Fruit fly (Drosophila melanogaster) whole organism, embryonic: ENCODE measurements around the gene Cdc7.

ENCODE experiments used
- Awh ChIP-seq: fragments of 200-800 bp; sonication (Bioruptor generic); IDR thresholded peaks from 2 replicates; pipeline ENCODE4, ENCODE4 v1.3.6; 2022; ENCODE audit warnings: missing biosample characterization, missing genetic modification characterization
- CG10147 ChIP-seq: fragments of 200-800 bp; sonication (Bioruptor generic); optimal IDR thresholded peaks from 2 replicates; lab custom pipeline; 2019; ENCODE audit warnings: missing biosample characterization, mild to moderate bottlenecking, missing genetic modification characterization, moderate library complexity
- CG11398 ChIP-seq: fragments of 200-800 bp; sonication (Bioruptor generic); optimal IDR thresholded peaks from 2 replicates; lab custom pipeline; 2016; ENCODE audit warnings: missing biosample characterization, missing genetic modification characterization
- CG11504 ChIP-seq: fragments of 200-800 bp; sonication (Bioruptor generic); optimal IDR thresholded peaks from 3 replicates; lab custom pipeline; 2019; ENCODE audit warnings: missing biosample characterization, mild to moderate bottlenecking, missing genetic modification characterization, moderate library complexity
- CG11695 ChIP-seq: fragments of 200-800 bp; sonication (Bioruptor generic); IDR thresholded peaks from 3 replicates; pipeline ENCODE4 v1.3.6; 2022; ENCODE audit warnings: missing biosample characterization, missing genetic modification characterization
- CG11696 ChIP-seq: fragments of 200-800 bp; sonication (Bioruptor generic); IDR thresholded peaks from 2 replicates; pipeline ENCODE4 v1.3.6; 2022; ENCODE audit warnings: missing biosample characterization, missing genetic modification characterization
- CG12104 ChIP-seq: fragments of 200-800 bp; sonication (Bioruptor generic); optimal IDR thresholded peaks from 3 replicates; lab custom pipeline; 2016; ENCODE audit warnings: missing biosample characterization, missing genetic modification characterization
- CG12219 ChIP-seq: fragments of 200-800 bp; sonication (Bioruptor generic); optimal IDR thresholded peaks from 3 replicates; lab custom pipeline; 2018; ENCODE audit warnings: missing biosample characterization, mild to moderate bottlenecking, missing genetic modification characterization
- CG14710 ChIP-seq: fragments of 200-800 bp; sonication (Bioruptor generic); optimal IDR thresholded peaks from 3 replicates; lab custom pipeline; 2019; ENCODE audit warnings: missing biosample characterization, mild to moderate bottlenecking, missing genetic modification characterization, moderate library complexity
- CG1529 ChIP-seq: fragments of 200-800 bp; sonication (Bioruptor generic); optimal IDR thresholded peaks from 3 replicates; lab custom pipeline; 2018; ENCODE audit warnings: missing biosample characterization, missing genetic modification characterization
- CG15514 ChIP-seq: fragments of 200-800 bp; sonication (Bioruptor generic); optimal IDR thresholded peaks from 3 replicates; lab custom pipeline; 2017; ENCODE audit warnings: missing biosample characterization, missing genetic modification characterization, mild to moderate bottlenecking, moderate library complexity, missing genetic modification reagents
- CG1602 ChIP-seq: fragments of 200-800 bp; sonication (Bioruptor generic); optimal IDR thresholded peaks from 3 replicates; lab custom pipeline; 2016; ENCODE audit warnings: missing biosample characterization, missing genetic modification characterization
- CG16779 ChIP-seq: fragments of 200-800 bp; sonication (Bioruptor generic); IDR thresholded peaks from 2 replicates; pipeline ENCODE4 v1.3.6; 2022; ENCODE audit warnings: missing biosample characterization, missing genetic modification characterization
- CG17328 ChIP-seq: fragments of 200-800 bp; sonication (Bioruptor generic); IDR thresholded peaks from 2 replicates; pipeline ENCODE4 v1.3.6; 2022; ENCODE audit warnings: missing biosample characterization, missing genetic modification characterization
- CG17359 ChIP-seq: fragments of 200-800 bp; sonication (Bioruptor generic); optimal IDR thresholded peaks from 3 replicates; lab custom pipeline; 2018; ENCODE audit warnings: missing biosample characterization, mild to moderate bottlenecking, missing genetic modification characterization, moderate library complexity
- CG17802 ChIP-seq: fragments of 200-800 bp; sonication (Bioruptor generic); optimal IDR thresholded peaks from 2 replicates; lab custom pipeline; 2018; ENCODE audit warnings: missing biosample characterization, mild to moderate bottlenecking, missing genetic modification characterization, moderate library complexity
- CG2116 ChIP-seq: fragments of 200-800 bp; sonication (Bioruptor generic); optimal IDR thresholded peaks from 3 replicates; lab custom pipeline; 2018; ENCODE audit warnings: missing biosample characterization, mild to moderate bottlenecking, missing genetic modification characterization
- CG2889 ChIP-seq: fragments of 200-800 bp; sonication (Bioruptor generic); IDR thresholded peaks from 3 replicates; pipeline ENCODE4 v1.3.6; 2022; ENCODE audit warnings: missing biosample characterization, missing genetic modification characterization
- CG4404 ChIP-seq: fragments of 200-800 bp; sonication (Bioruptor generic); IDR thresholded peaks from 2 replicates; pipeline ENCODE4 v1.3.6; 2022; ENCODE audit warnings: missing biosample characterization, missing genetic modification characterization
- CG7556 ChIP-seq: fragments of 200-800 bp; sonication (Bioruptor generic); optimal IDR thresholded peaks from 2 replicates; lab custom pipeline; 2017; ENCODE audit warnings: missing biosample characterization, mild to moderate bottlenecking, missing genetic modification characterization
- CG7786 ChIP-seq: fragments of 200-800 bp; sonication (Bioruptor generic); optimal IDR thresholded peaks from 2 replicates; lab custom pipeline; 2016; ENCODE audit warnings: missing biosample characterization, missing genetic modification characterization
- CG8944 ChIP-seq: fragments of 200-800 bp; sonication (Bioruptor generic); optimal IDR thresholded peaks from 3 replicates; lab custom pipeline; 2016; ENCODE audit warnings: missing biosample characterization, missing genetic modification characterization
- D19A ChIP-seq: fragments of 200-800 bp; optimal IDR thresholded peaks from 3 replicates; lab custom pipeline; 2019; ENCODE audit warnings: missing biosample characterization, mild to moderate bottlenecking, missing genetic modification characterization, moderate library complexity
- Ets65A ChIP-seq: fragments of 200-800 bp; sonication (Bioruptor generic); peaks from one replicate; lab custom pipeline; 2016; ENCODE audit warnings: missing biosample characterization, missing genetic modification characterization
- H2.0 ChIP-seq: fragments of 200-800 bp; sonication (Bioruptor generic); IDR thresholded peaks from 2 replicates; pipeline ENCODE4 v1.3.6; 2022; ENCODE audit warnings: missing biosample characterization, missing genetic modification characterization
- NC2α ChIP-seq: fragments of 200-800 bp; sonication (Bioruptor generic); optimal IDR thresholded peaks from 2 replicates; lab custom pipeline; 2016; ENCODE audit warnings: missing biosample characterization, missing genetic modification characterization
- Oaz ChIP-seq: fragments of 200-800 bp; sonication (Bioruptor generic); IDR thresholded peaks from 2 replicates; pipeline ENCODE4 v1.3.6; 2022; ENCODE audit warnings: missing biosample characterization, missing genetic modification characterization
- Ptx1 ChIP-seq: fragments of 200-800 bp; sonication (Bioruptor generic); IDR thresholded peaks from 2 replicates; pipeline ENCODE4 v1.3.6; 2022; ENCODE audit warnings: missing biosample characterization, missing genetic modification characterization
- Rfx ChIP-seq: fragments of 200-800 bp; sonication (Bioruptor generic); IDR thresholded peaks from 2 replicates; pipeline ENCODE4 v1.3.6; 2022; ENCODE audit warnings: missing biosample characterization, missing genetic modification characterization
- Ssrp ChIP-seq: fragments of 200-800 bp; sonication (Bioruptor generic); optimal IDR thresholded peaks from 2 replicates; lab custom pipeline; 2018; ENCODE audit warnings: missing biosample characterization, mild to moderate bottlenecking, missing genetic modification characterization, moderate library complexity
- amos ChIP-seq: fragments of 200-800 bp; sonication (Bioruptor generic); IDR thresholded peaks from 2 replicates; pipeline ENCODE4 v1.3.6; 2022; ENCODE audit warnings: missing biosample characterization, missing genetic modification characterization; ENCODE audit not compliant: partially characterized antibody
- ase ChIP-seq: fragments of 200-800 bp; sonication (Bioruptor generic); IDR thresholded peaks from 3 replicates; pipeline ENCODE4 v1.3.6; 2022; ENCODE audit warnings: missing biosample characterization, missing genetic modification characterization
- bab2 ChIP-seq: fragments of 200-800 bp; sonication (Bioruptor generic); optimal IDR thresholded peaks from 2 replicates; lab custom pipeline; 2016; ENCODE audit warnings: missing biosample characterization, missing genetic modification characterization
- cas ChIP-seq: fragments of 200-800 bp; sonication (Bioruptor generic); IDR thresholded peaks from 2 replicates; pipeline ENCODE4 v1.3.6; 2022; ENCODE audit warnings: missing biosample characterization, missing genetic modification characterization
- chn ChIP-seq: fragments of 200-800 bp; sonication (Bioruptor generic); optimal IDR thresholded peaks from 2 replicates; lab custom pipeline; 2016; ENCODE audit warnings: missing biosample characterization, missing genetic modification characterization
- dati ChIP-seq: fragments of 200-800 bp; sonication (Bioruptor generic); IDR thresholded peaks from 2 replicates; pipeline ENCODE4 v1.3.6; 2022; ENCODE audit warnings: missing biosample characterization, missing genetic modification characterization
- dm ChIP-seq: fragments of 200-800 bp; sonication (Bioruptor generic); optimal IDR thresholded peaks from 3 replicates; lab custom pipeline; 2016; ENCODE audit warnings: missing biosample characterization, missing genetic modification characterization
- eyg ChIP-seq: fragments of 200-800 bp; sonication (Bioruptor generic); optimal IDR thresholded peaks from 3 replicates; lab custom pipeline; 2016; ENCODE audit warnings: missing biosample characterization, missing genetic modification characterization
- gce ChIP-seq: fragments of 200-800 bp; sonication (Bioruptor generic); IDR thresholded peaks from 3 replicates; pipeline ENCODE4 v1.3.6; 2022; ENCODE audit warnings: missing biosample characterization, missing genetic modification characterization
- grn ChIP-seq: fragments of 200-800 bp; sonication (Bioruptor generic); optimal IDR thresholded peaks from 3 replicates; lab custom pipeline; 2017; ENCODE audit warnings: missing biosample characterization, missing genetic modification characterization
- gsb-n ChIP-seq: fragments of 200-800 bp; sonication (Bioruptor generic); optimal IDR thresholded peaks from 3 replicates; lab custom pipeline; 2018; ENCODE audit warnings: missing biosample characterization, mild to moderate bottlenecking, missing genetic modification characterization
- ind ChIP-seq: fragments of 200-800 bp; sonication (Bioruptor generic); optimal IDR thresholded peaks from 3 replicates; lab custom pipeline; 2016; ENCODE audit warnings: missing biosample characterization, missing genetic modification characterization
- lbe ChIP-seq: fragments of 200-800 bp; sonication (Bioruptor generic); optimal IDR thresholded peaks from 2 replicates; lab custom pipeline; 2016; ENCODE audit warnings: missing biosample characterization, mild to moderate bottlenecking, missing genetic modification characterization
- nerfin-1 ChIP-seq: fragments of 200-800 bp; sonication (Bioruptor generic); optimal IDR thresholded peaks from 3 replicates; lab custom pipeline; 2019; ENCODE audit warnings: missing biosample characterization, mild to moderate bottlenecking, missing genetic modification characterization, moderate library complexity
- otp ChIP-seq: fragments of 200-800 bp; sonication (Bioruptor generic); IDR thresholded peaks from 3 replicates; pipeline ENCODE4, ENCODE4 v1.3.6; 2022; ENCODE audit warnings: missing biosample characterization, missing genetic modification characterization
- psq ChIP-seq: fragments of 200-800 bp; sonication (Bioruptor generic); optimal IDR thresholded peaks from 2 replicates; lab custom pipeline; 2017; ENCODE audit warnings: missing biosample characterization, missing genetic modification characterization
- pzg ChIP-seq: fragments of 200-800 bp; sonication (Bioruptor generic); optimal IDR thresholded peaks from 3 replicates; lab custom pipeline; 2018; ENCODE audit warnings: missing biosample characterization, mild to moderate bottlenecking, missing genetic modification characterization, moderate library complexity
- sc ChIP-seq, 3 experiments: fragments of >200 bp in 2 of 3; fragments of 200-800 bp in 1 of 3; sonication (Bioruptor generic) in 1 of 3; optimal IDR thresholded peaks; 2 replicates in 2 of 3; 3 replicates in 1 of 3; lab custom pipeline; 2017; ENCODE audit warnings: mild to moderate bottlenecking in 1 of 3, missing biosample characterization in 1 of 3, missing genetic modification characterization in 1 of 3, missing genetic modification reagents in 1 of 3
- schlank ChIP-seq: fragments of 200-800 bp; sonication (Bioruptor generic); optimal IDR thresholded peaks from 2 replicates; lab custom pipeline; 2018; ENCODE audit warnings: missing biosample characterization, mild to moderate bottlenecking, missing genetic modification characterization
- tio ChIP-seq: fragments of 200-800 bp; sonication (Bioruptor generic); optimal IDR thresholded peaks from 2 replicates; lab custom pipeline; 2017; ENCODE audit warnings: missing biosample characterization, missing genetic modification characterization, inconsistent platforms
- toy ChIP-seq: fragments of 200-800 bp; sonication (Bioruptor generic); IDR thresholded peaks from 2 replicates; pipeline ENCODE4 v1.3.6; 2022; ENCODE audit warnings: missing biosample characterization, missing genetic modification characterization

Gene Cdc7

DNA sequence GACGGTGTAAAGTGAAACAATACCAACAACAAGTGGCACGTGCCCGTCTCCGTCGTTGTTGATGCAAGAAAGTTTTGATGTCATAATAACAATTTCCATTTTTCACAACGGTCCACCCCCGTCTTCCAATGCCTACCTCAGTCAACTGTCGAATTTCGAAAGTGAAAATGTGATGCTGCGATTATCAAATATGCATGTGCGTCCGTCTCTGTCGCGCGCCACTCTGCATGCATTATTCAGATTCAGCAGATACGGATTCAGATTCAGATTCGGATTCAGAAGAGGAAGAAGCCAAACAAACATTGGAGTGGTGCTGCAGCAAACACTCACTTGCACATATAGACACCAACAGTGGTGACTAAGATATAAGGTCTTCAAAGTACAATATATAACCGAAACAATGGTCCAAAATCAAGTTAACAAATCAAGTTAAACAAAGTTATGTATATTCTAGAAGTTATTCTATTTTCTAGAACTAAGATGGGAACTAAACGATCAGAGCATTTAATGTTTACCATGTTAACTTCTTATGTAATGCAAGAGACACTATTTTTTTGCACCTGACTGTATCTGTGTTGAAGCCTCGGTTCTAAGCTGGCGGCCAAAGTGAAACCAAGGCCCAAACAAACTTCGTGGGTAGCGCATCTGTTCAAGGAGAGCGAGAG lies 11.6 kb upstream of the Cdc7 start (continued):
- TF ChIP-seq ase (GFP tag; lab: Robert Waterston, UW) (no peak), CG11695 (GFP tag; lab: Robert Waterston, UW) (peak; percentile 61; the same call in 1 of the 3 replicates), CG17359 (tag; lab: Kevin White, UChicago) (peak; percentile 6), CG4404 (GFP tag; lab: Robert Waterston, UW) (no peak), bab2 (GFP tag; lab: Kevin White, UChicago) (peak; percentile 14), Awh (GFP tag; lab: Robert Waterston, UW) (no peak), CG12219 (GFP tag; lab: Kevin White, UChicago) (no peak), grn (GFP tag; lab: Kevin White, UChicago) (peak; percentile 40), nerfin-1 (tag; lab: Kevin White, UChicago) (peak; percentile 3), pzg (GFP tag; lab: Kevin White, UChicago) (no peak), CG17328 (GFP tag; lab: Robert Waterston, UW) (peak; percentile 49; the same call in 1 of the 2 replicates), dati (GFP tag; lab: Robert Waterston, UW) (no peak), CG1529 (GFP tag; lab: Kevin White, UChicago) (no peak), CG10147 (GFP tag; lab: Kevin White, UChicago) (no peak), CG11696 (GFP tag; lab: Robert Waterston, UW) (peak; percentile 86), CG2116 (GFP tag; lab: Kevin White, UChicago) (no peak), schlank (tag; lab: Kevin White, UChicago) (no peak), amos (no peak), otp (no peak), CG11504 (tag; lab: Kevin White, UChicago) (peak; percentile 52), CG11398 (GFP tag; lab: Kevin White, UChicago) (no peak), CG14710 (tag; lab: Kevin White, UChicago) (peak; percentile 35), CG7786 (no peak), eyg (GFP tag; lab: Kevin White, UChicago) (no peak), CG16779 (GFP tag; lab: Robert Waterston, UW) (no peak), CG12104 (GFP tag; lab: Kevin White, UChicago) (no peak), Ets65A (GFP tag; lab: Kevin White, UChicago) (no peak), CG8944 (no peak), Ssrp (peak; percentile 4), psq (GFP tag; lab: Kevin White, UChicago) (no peak), H2.0 (GFP tag; lab: Robert Waterston, UW) (no peak), CG1602 (GFP tag; lab: Kevin White, UChicago) (no peak), cas (GFP tag; lab: Robert Waterston, UW) (no peak), Ptx1 (GFP tag; lab: Robert Waterston, UW) (0 out of 2 replicates have a peak, but pooled peaks have one; percentile 7), lbe (GFP tag; lab: Kevin White, UChicago) (no peak), dm (GFP tag; lab: Kevin White, UChicago) (no peak), Rfx (GFP tag; lab: Robert Waterston, UW) (no peak), NC2α (GFP tag; lab: Kevin White, UChicago) (no peak), CG17802 (tag; lab: Kevin White, UChicago) (no peak), CG15514 (GFP tag; lab: Kevin White, UChicago) (no peak), gsb-n (peak; percentile 26), tio (GFP tag; lab: Kevin White, UChicago) (no peak), D19A (no peak), CG7556 (GFP tag; lab: Kevin White, UChicago) (peak; percentile 8), sc (optimal IDR thresholded peaks at IDR 0.05; lab: Kevin White, UChicago) (no peak), sc (GFP tag; optimal IDR thresholded peaks at IDR 0.05; lab: Kevin White, UChicago) (peak; percentile 21), toy (GFP tag; lab: Robert Waterston, UW) (no peak), Oaz (GFP tag; lab: Robert Waterston, UW) (no peak), CG2889 (GFP tag; lab: Robert Waterston, UW) (no peak), chn (GFP tag; lab: Kevin White, UChicago) (peak; percentile 0), ind (GFP tag; lab: Kevin White, UChicago) (no peak), gce (GFP tag; lab: Robert Waterston, UW) (no peak)
